Worm (Caenorhabditis elegans): Measurements from ENCODE around the gene psr-1.

DNA sequence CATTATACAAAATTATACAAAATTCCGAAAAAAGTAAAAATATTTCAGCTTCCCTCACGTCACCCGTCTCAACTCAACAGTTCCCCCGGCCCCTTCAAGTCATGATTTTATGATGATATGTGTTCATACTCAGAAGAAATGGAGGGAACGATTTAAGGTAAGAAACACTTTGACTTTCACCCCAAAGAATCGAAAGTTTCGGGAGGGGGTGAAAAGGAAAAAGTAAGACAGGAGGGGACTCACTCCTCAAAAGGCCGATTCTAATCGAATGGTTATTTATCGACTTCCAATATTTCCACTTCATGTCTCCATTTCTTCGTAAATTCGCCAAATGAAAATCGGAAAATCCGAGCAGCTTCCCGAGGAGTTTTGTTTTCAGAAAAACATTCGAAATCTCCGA, 35.2 kb downstream of the psr-1 start, which contains the start of gene bus-4:
- TF ChIP-seq lin-13 (GFP tag; optimal IDR thresholded peaks at IDR 0.05) (no peak), ceh-82 (tag; optimal IDR thresholded peaks at IDR 0.05) (no peak), nhr-28 (tag; optimal IDR thresholded peaks at IDR 0.05) (no peak), lin-35 (GFP tag; optimal IDR thresholded peaks at IDR 0.05) (no peak), alr-1 (tag; optimal IDR thresholded peaks at IDR 0.05; ENCODE audit: borderline replicate concordance) (no peak), jun-1 (tag; optimal IDR thresholded peaks at IDR 0.05) (no peak), skn-1 (tag; optimal IDR thresholded peaks at IDR 0.05) (no peak), C34B4.2 (tag; optimal IDR thresholded peaks at IDR 0.05) (no peak), lsy-2 (tag; optimal IDR thresholded peaks at IDR 0.05) (no peak), nhr-77 (tag; optimal IDR thresholded peaks at IDR 0.05) (no peak), pqm-1 (tag; optimal IDR thresholded peaks at IDR 0.05) (no peak), mep-1 (tag; optimal IDR thresholded peaks at IDR 0.05) (no peak), unc-30 (tag; optimal IDR thresholded peaks at IDR 0.05) (no peak), sox-4 (tag; optimal IDR thresholded peaks at IDR 0.05) (no peak)
